Fruit fly (Drosophila melanogaster) whole organism, wandering third instar larva: ENCODE results near the gene CG31259.

Source experiments
- CG32264 ChIP-seq: fragments of 200-800 bp; sonication (Bioruptor generic); optimal IDR thresholded peaks from 2 replicates; lab custom pipeline; 2016; ENCODE audit warnings: missing biosample characterization, missing genetic modification characterization
- CG9705 ChIP-seq: fragments of 200-800 bp; sonication (Bioruptor generic); optimal IDR thresholded peaks from 2 replicates; lab custom pipeline; 2018; ENCODE audit warnings: missing biosample characterization, mild to moderate bottlenecking, missing genetic modification characterization
- CrebA ChIP-seq: fragments of 200-800 bp; sonication (Bioruptor generic); optimal IDR thresholded peaks from 2 replicates; lab custom pipeline; 2016; ENCODE audit warnings: missing biosample characterization, mild to moderate bottlenecking, missing genetic modification characterization, borderline replicate concordance
- Dfd ChIP-seq: fragments of >200 bp; optimal IDR thresholded peaks from 2 replicates; lab custom pipeline; 2017; ENCODE audit warnings: missing biosample characterization, missing genetic modification characterization
- Dif ChIP-seq: fragments of 200-275, 200-300 bp; sonication (Bioruptor generic); optimal IDR thresholded peaks from 2 replicates; lab custom pipeline; 2018; ENCODE audit warnings: missing biosample characterization, missing genetic modification characterization; ENCODE audit not compliant: partially characterized antibody
- GATAd ChIP-seq: sonication (Bioruptor generic); optimal IDR thresholded peaks from 2 replicates; lab custom pipeline; 2016; ENCODE audit warnings: missing biosample characterization, missing genetic modification characterization
- HLH106 ChIP-seq: fragments of 200-800 bp; optimal IDR thresholded peaks from 3 replicates; lab custom pipeline; 2019; ENCODE audit warnings: missing biosample characterization, mild to moderate bottlenecking, missing genetic modification characterization, moderate library complexity
- Hnf4 ChIP-seq: fragments of 200-800 bp; sonication (Bioruptor generic); optimal IDR thresholded peaks from 2 replicates; lab custom pipeline; 2016; ENCODE audit warnings: missing biosample characterization, mild to moderate bottlenecking, missing genetic modification characterization
- Hr78 ChIP-seq: fragments of >200 bp; optimal IDR thresholded peaks from 2 replicates; lab custom pipeline; 2017; ENCODE audit warnings: missing biosample characterization, missing genetic modification characterization
- Hr83 ChIP-seq: fragments of 200-300 bp; sonication (Bioruptor generic); optimal IDR thresholded peaks from 2 replicates; lab custom pipeline; 2016; ENCODE audit warnings: missing biosample characterization, mild to moderate bottlenecking, missing genetic modification characterization, moderate library complexity; ENCODE audit not compliant: poor library complexity, severe bottlenecking
- Jra ChIP-seq: sonication (Bioruptor generic); optimal IDR thresholded peaks from 2 replicates; lab custom pipeline; 2016; ENCODE audit warnings: missing biosample characterization, missing genetic modification characterization
- Mio ChIP-seq: sonication (Bioruptor generic); optimal IDR thresholded peaks from 2 replicates; lab custom pipeline; 2016; ENCODE audit warnings: missing biosample characterization, missing genetic modification characterization
- Myc ChIP-seq: fragments of >200 bp; optimal IDR thresholded peaks from 2 replicates; lab custom pipeline; 2017
- OdsH ChIP-seq: fragments of 200-800 bp; sonication (Bioruptor generic); optimal IDR thresholded peaks from 2 replicates; lab custom pipeline; 2016; ENCODE audit warnings: missing biosample characterization, mild to moderate bottlenecking, missing genetic modification characterization
- Rel ChIP-seq, 2 experiments: fragments of 200-800 bp; sonication (Bioruptor generic) in 1 of 2; optimal IDR thresholded peaks; 2 replicates in 1 of 2; 3 replicates in 1 of 2; lab custom pipeline; 2016 to 2019; ENCODE audit warnings: mild to moderate bottlenecking in 2 of 2, missing biosample characterization in 2 of 2, missing genetic modification characterization in 2 of 2, moderate library complexity in 1 of 2
- Sp1 ChIP-seq: fragments of 200-800 bp; sonication (Bioruptor generic); optimal IDR thresholded peaks from 3 replicates; lab custom pipeline; 2019; ENCODE audit warnings: missing biosample characterization, mild to moderate bottlenecking, missing genetic modification characterization, moderate library complexity
- Vsx2 ChIP-seq: fragments of 200-300, 225-300 bp; sonication (Bioruptor generic); optimal IDR thresholded peaks from 2 replicates; lab custom pipeline; 2018; ENCODE audit warnings: missing biosample characterization, missing genetic modification characterization; ENCODE audit not compliant: partially characterized antibody
- br ChIP-seq: fragments of 200-800 bp; sonication (Bioruptor generic); optimal IDR thresholded peaks from 2 replicates; lab custom pipeline; 2016; ENCODE audit warnings: missing biosample characterization, missing genetic modification characterization
- dl ChIP-seq, 2 experiments: fragments of 175-275, 200-275 bp in 1 of 2; fragments of 200-275 bp in 1 of 2; sonication (Bioruptor generic); optimal IDR thresholded peaks; lab custom pipeline; 2018; ENCODE audit warnings: mild to moderate bottlenecking in 2 of 2, missing biosample characterization in 2 of 2, missing genetic modification characterization in 2 of 2, moderate library complexity in 2 of 2; ENCODE audit not compliant: partially characterized antibody in 2 of 2, insufficient read depth in 1 of 2
- dmrt93B ChIP-seq: fragments of 200-800 bp; sonication (Bioruptor generic); optimal IDR thresholded peaks from 2 replicates; lab custom pipeline; 2018; ENCODE audit warnings: missing biosample characterization, mild to moderate bottlenecking, missing genetic modification characterization
- dsf ChIP-seq: sonication (Bioruptor generic); optimal IDR thresholded peaks from 2 replicates; lab custom pipeline; 2016; ENCODE audit warnings: missing biosample characterization, missing genetic modification characterization, borderline replicate concordance
- ey ChIP-seq: fragments of 200-800 bp; sonication (Bioruptor generic); optimal IDR thresholded peaks from 2 replicates; lab custom pipeline; 2016; ENCODE audit warnings: missing biosample characterization, missing genetic modification characterization
- foxo ChIP-seq, 2 experiments: fragments of 200-800 bp; sonication (Bioruptor generic); optimal IDR thresholded peaks; 2 replicates in 1 of 2; 3 replicates in 1 of 2; lab custom pipeline; 2016 to 2017; ENCODE audit warnings: missing biosample characterization in 2 of 2, missing genetic modification characterization in 2 of 2
- fru ChIP-seq: fragments of 200-800 bp; sonication (Bioruptor generic); optimal IDR thresholded peaks from 3 replicates; lab custom pipeline; 2016; ENCODE audit warnings: missing biosample characterization, mild to moderate bottlenecking, missing genetic modification characterization
- h ChIP-seq: fragments of 200-800 bp; sonication (Bioruptor generic); optimal IDR thresholded peaks from 3 replicates; lab custom pipeline; 2016; ENCODE audit warnings: missing biosample characterization, mild to moderate bottlenecking, missing genetic modification characterization
- jim ChIP-seq: fragments of 175-275, 200-325 bp; sonication (Bioruptor generic); optimal IDR thresholded peaks from 2 replicates; lab custom pipeline; 2016; ENCODE audit warnings: missing biosample characterization, mild to moderate bottlenecking, missing genetic modification characterization
- lola ChIP-seq: fragments of >200 bp; optimal IDR thresholded peaks from 2 replicates; lab custom pipeline; 2017; ENCODE audit warnings: missing biosample characterization, missing genetic modification characterization
- pan ChIP-seq: fragments of >200 bp; optimal IDR thresholded peaks from 2 replicates; lab custom pipeline; 2017
- psq ChIP-seq: fragments of 200-800 bp; sonication (Bioruptor generic); optimal IDR thresholded peaks from 3 replicates; lab custom pipeline; 2017; ENCODE audit warnings: missing biosample characterization, mild to moderate bottlenecking, missing genetic modification characterization, moderate library complexity
- rgr ChIP-seq: fragments of 200-800 bp; sonication (Bioruptor generic); optimal IDR thresholded peaks from 3 replicates; lab custom pipeline; 2016; ENCODE audit warnings: missing biosample characterization, mild to moderate bottlenecking, missing genetic modification characterization
- sage ChIP-seq: fragments of 200-800 bp; sonication (Bioruptor generic); optimal IDR thresholded peaks from 2 replicates; lab custom pipeline; 2016; ENCODE audit warnings: missing biosample characterization, mild to moderate bottlenecking, missing genetic modification characterization
- sv ChIP-seq: fragments of 200-800 bp; sonication (Bioruptor generic); optimal IDR thresholded peaks from 3 replicates; lab custom pipeline; 2016; ENCODE audit warnings: missing biosample characterization, missing genetic modification characterization
- tai ChIP-seq: sonication (Bioruptor generic); optimal IDR thresholded peaks from 2 replicates; lab custom pipeline; 2016; ENCODE audit warnings: missing biosample characterization, missing genetic modification characterization
- usp ChIP-seq: fragments of >200 bp; optimal IDR thresholded peaks from 2 replicates; lab custom pipeline; 2017; ENCODE audit warnings: missing biosample characterization, missing genetic modification characterization
- woc ChIP-seq: sonication (Bioruptor generic); optimal IDR thresholded peaks from 2 replicates; lab custom pipeline; 2016; ENCODE audit warnings: missing biosample characterization, mild to moderate bottlenecking, missing genetic modification characterization

The CG31259 gene

DNA sequence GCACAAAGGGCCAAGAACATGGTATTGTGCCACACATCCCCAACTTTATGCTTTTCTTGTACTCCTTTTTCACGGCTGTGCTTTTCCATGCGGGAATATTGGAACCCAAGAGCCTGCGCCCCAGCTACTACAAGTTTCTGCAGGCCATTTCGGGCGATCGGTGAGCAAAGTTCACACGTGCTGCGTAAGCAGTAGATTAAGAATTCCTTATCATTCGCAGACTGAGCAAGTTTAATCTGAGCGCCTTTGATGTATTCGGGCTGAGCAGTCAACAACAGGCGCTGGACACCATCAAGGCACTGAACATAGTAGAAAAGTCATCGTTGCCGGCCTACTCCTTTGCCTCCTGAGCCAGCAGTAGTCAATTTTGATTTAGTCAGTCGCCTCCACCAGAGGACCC lies 2.9 kb upstream of the CG31259 start:
- TF ChIP-seq h, result no peak
- no peak for TF ChIP-seq HLH106 (tag; lab: Kevin White, UChicago)
- TF ChIP-seq Hnf4, result no peak
- TF ChIP-seq psq (GFP tag; lab: Kevin White, UChicago), result no peak
- no peak for TF ChIP-seq Jra (GFP tag; lab: Kevin White, UChicago)
- TF ChIP-seq Dif (GFP tag; lab: Kevin White, UChicago), result no peak
- TF ChIP-seq CG9705 (GFP tag; lab: Kevin White, UChicago), result no peak
- TF ChIP-seq lola (GFP tag; lab: Kevin White, UChicago), result no peak
- no peak for TF ChIP-seq br (GFP tag; lab: Kevin White, UChicago)
- no peak for TF ChIP-seq OdsH (GFP tag; lab: Kevin White, UChicago)
- TF ChIP-seq dl (GFP tag; optimal IDR thresholded peaks at IDR 0.05; lab: Kevin White, UChicago; ENCODE audit: insufficient read depth in 1 of 2, partially characterized antibody in 2 of 2), result no peak
- TF ChIP-seq Dfd (GFP tag; lab: Kevin White, UChicago), result no peak
- TF ChIP-seq dmrt93B (GFP tag; lab: Kevin White, UChicago), result no peak
- TF ChIP-seq Hr83 (GFP tag; lab: Kevin White, UChicago), result no peak
- TF ChIP-seq Rel (GFP tag; optimal IDR thresholded peaks at IDR 0.05; lab: Kevin White, UChicago), result no peak
- TF ChIP-seq Rel (tag; optimal IDR thresholded peaks at IDR 0.05; lab: Kevin White, UChicago), result no peak

DNA sequence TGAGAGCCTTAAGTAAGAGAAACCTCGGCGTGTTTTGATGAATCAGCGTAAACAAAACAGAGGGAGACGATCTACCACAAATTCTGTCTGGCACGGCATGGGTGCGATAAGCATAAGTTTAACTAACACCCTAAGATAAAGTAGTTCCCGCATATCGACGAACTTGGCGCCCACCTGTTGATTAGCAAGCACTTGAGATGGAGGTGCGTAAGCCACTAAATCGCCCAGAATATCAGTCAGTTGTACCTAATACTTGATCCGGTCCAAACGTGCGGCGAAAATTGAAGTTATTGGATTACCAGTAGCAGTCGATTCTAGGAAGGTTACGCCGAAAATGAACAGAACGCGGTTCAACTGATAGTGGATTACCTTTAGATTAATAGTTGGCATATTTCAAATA lies 2.2 kb upstream of the CG31259 start, which contains the start of gene CG31454:
Gene CG31454 (plus strand): TSS at position 160 of the 400 bp plus-strand sequence.
- TF ChIP-seq dl (GFP tag; optimal IDR thresholded peaks at IDR 0.05; lab: Kevin White, UChicago; ENCODE audit: insufficient read depth in 1 of 2, partially characterized antibody in 2 of 2) (no peak), dmrt93B (GFP tag; lab: Kevin White, UChicago) (no peak), dsf (GFP tag; lab: Kevin White, UChicago) (no peak), Mio (GFP tag; lab: Kevin White, UChicago) (no peak), sv (no peak), pan (lab: Kevin White, UChicago) (no peak), usp (no peak), lola (GFP tag; lab: Kevin White, UChicago) (no peak), OdsH (GFP tag; lab: Kevin White, UChicago) (no peak), Dif (GFP tag; lab: Kevin White, UChicago) (no peak), Hr78 (GFP tag; lab: Kevin White, UChicago) (no peak), sage (GFP tag; lab: Kevin White, UChicago) (no peak), rgr (GFP tag; lab: Kevin White, UChicago) (no peak), br (GFP tag; lab: Kevin White, UChicago) (no peak), fru (GFP tag; lab: Kevin White, UChicago) (no peak), Hnf4 (no peak)
- TF ChIP-seq, all 38 proteins: peak for 0

DNA sequence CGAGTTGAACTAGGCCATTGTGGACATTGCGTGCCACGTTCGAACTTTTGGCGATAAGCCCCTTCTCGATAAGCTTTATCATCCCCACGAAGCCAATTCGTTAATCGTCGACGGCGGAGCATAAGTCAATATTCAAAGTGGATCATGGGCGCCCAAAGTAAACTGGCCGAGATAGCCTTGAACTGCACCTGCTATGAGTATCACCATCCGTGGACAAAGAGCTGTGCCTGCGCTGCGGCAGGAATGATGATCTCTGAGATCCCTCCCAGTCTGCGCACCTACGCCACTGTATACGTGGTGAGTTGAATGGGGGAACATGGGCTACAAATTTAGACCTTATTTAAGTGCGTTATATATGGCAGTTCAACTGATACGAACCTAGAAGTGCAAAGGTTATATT lies 533 bp downstream of the CG31259 start:
- TF ChIP-seq Jra (GFP tag; lab: Kevin White, UChicago) (no peak), h (peak; percentile 48), Hr83 (GFP tag; lab: Kevin White, UChicago) (peak; percentile 39), Vsx2 (GFP tag; lab: Kevin White, UChicago) (no peak), Hnf4 (peak; percentile 38), CG9705 (GFP tag; lab: Kevin White, UChicago) (no peak), rgr (GFP tag; lab: Kevin White, UChicago) (peak; percentile 55), OdsH (GFP tag; lab: Kevin White, UChicago) (peak; percentile 42), lola (GFP tag; lab: Kevin White, UChicago) (no peak), CG32264 (GFP tag; lab: Kevin White, UChicago) (no peak), br (GFP tag; lab: Kevin White, UChicago) (peak; percentile 39), jim (GFP tag; lab: Kevin White, UChicago) (no peak), Sp1 (GFP tag; lab: Kevin White, UChicago) (no peak), Dfd (GFP tag; lab: Kevin White, UChicago) (no peak), Rel (GFP tag; optimal IDR thresholded peaks at IDR 0.05; lab: Kevin White, UChicago) (no peak), Rel (tag; optimal IDR thresholded peaks at IDR 0.05; lab: Kevin White, UChicago) (no peak), CrebA (GFP tag; lab: Kevin White, UChicago) (no peak), sv (no peak), usp (no peak), fru (GFP tag; lab: Kevin White, UChicago) (peak; percentile 7), Mio (GFP tag; lab: Kevin White, UChicago) (no peak), dmrt93B (GFP tag; lab: Kevin White, UChicago) (no peak), Hr78 (GFP tag; lab: Kevin White, UChicago) (no peak), woc (GFP tag; lab: Kevin White, UChicago) (no peak), HLH106 (tag; lab: Kevin White, UChicago) (no peak), psq (GFP tag; lab: Kevin White, UChicago) (no peak), foxo (GFP tag; optimal IDR thresholded peaks at IDR 0.05; lab: Kevin White, UChicago) (peak in 1 of 2 experiments; percentile 41), pan (lab: Kevin White, UChicago) (no peak), tai (GFP tag; lab: Kevin White, UChicago) (no peak), Myc (no peak), dl (GFP tag; optimal IDR thresholded peaks at IDR 0.05; lab: Kevin White, UChicago; ENCODE audit: insufficient read depth in 1 of 2, partially characterized antibody in 2 of 2) (no peak), ey (GFP tag; lab: Kevin White, UChicago) (peak; percentile 55), GATAd (GFP tag; lab: Kevin White, UChicago) (no peak)
